Worm (Caenorhabditis elegans): ENCODE results near the gene srz-54.

The srz-54 gene

ce11 chrV:17013232-17013631 is 32.8 kb downstream of the srz-54 start, which contains the start of gene clec-241:
clec-241 (minus strand) TSS chrV:17013332.
- TF ChIP-seq nhr-237 (tag; optimal IDR thresholded peaks at IDR 0.05) (no peak), lin-32 (GFP tag; optimal IDR thresholded peaks at IDR 0.05) (no peak), drap-1 (GFP tag; optimal IDR thresholded peaks at IDR 0.05) (no peak), sem-2 (GFP tag; optimal IDR thresholded peaks at IDR 0.05) (no peak), ztf-11 (tag; optimal IDR thresholded peaks at IDR 0.05) (no peak)

ce11 chrV:17014050-17014449 is 33.6 kb downstream of the srz-54 start, which contains the start of gene clc-13:
clc-13 (plus strand) TSS chrV:17014408.
- no peak for TF ChIP-seq unc-62 (GFP tag; optimal IDR thresholded peaks at IDR 0.05)

ce11 chrV:17016787-17017186 is 36.3 kb downstream of the srz-54 start, which contains the start of gene srh-97:
srh-97 (plus strand) TSS chrV:17017087.
- TF ChIP-seq nhr-12 (tag; optimal IDR thresholded peaks at IDR 0.05) (no peak), sptf-1 (tag; optimal IDR thresholded peaks at IDR 0.05) (no peak), zip-8 (tag; optimal IDR thresholded peaks at IDR 0.05) (no peak), flh-1 (GFP tag; optimal IDR thresholded peaks at IDR 0.05) (no peak), ces-1 (GFP tag; optimal IDR thresholded peaks at IDR 0.05) (no peak), cnd-1 (tag; optimal IDR thresholded peaks at IDR 0.05) (no peak), sem-2 (GFP tag; optimal IDR thresholded peaks at IDR 0.05) (no peak)

ce11 chrV:17019690-17020089 is 39.2 kb downstream of the srz-54 start, which contains the start of gene F49H6.17:
F49H6.17 (plus strand) TSS chrV:17019990.
- TF ChIP-seq flh-1 (GFP tag; optimal IDR thresholded peaks at IDR 0.05) (no peak), sptf-1 (tag; optimal IDR thresholded peaks at IDR 0.05) (no peak), unc-39 (tag; optimal IDR thresholded peaks at IDR 0.05) (no peak), M03D4.4 (tag; optimal IDR thresholded peaks at IDR 0.05) (no peak), nhr-2 (tag; optimal IDR thresholded peaks at IDR 0.05) (no peak), ces-1 (GFP tag; optimal IDR thresholded peaks at IDR 0.05) (no peak), elt-1 (tag; optimal IDR thresholded peaks at IDR 0.05; ENCODE audit: borderline replicate concordance, insufficient read depth) (no peak), elt-3 (tag; optimal IDR thresholded peaks at IDR 0.05) (no peak), blmp-1 (tag; optimal IDR thresholded peaks at IDR 0.05) (no peak), drap-1 (GFP tag; optimal IDR thresholded peaks at IDR 0.05) (no peak), pha-4 (tag; optimal IDR thresholded peaks at IDR 0.05) (no peak), lin-13 (tag; optimal IDR thresholded peaks at IDR 0.05) (no peak), sem-2 (GFP tag; optimal IDR thresholded peaks at IDR 0.05) (no peak), nhr-28 (tag; optimal IDR thresholded peaks at IDR 0.05) (no peak), snpc-4 (tag; optimal IDR thresholded peaks at IDR 0.05) (no peak), cnd-1 (tag; optimal IDR thresholded peaks at IDR 0.05) (no peak), bed-3 (GFP tag; optimal IDR thresholded peaks at IDR 0.05) (no peak), nhr-237 (tag; optimal IDR thresholded peaks at IDR 0.05) (no peak)

- TF ChIP-seq lin-32 (GFP tag; optimal IDR thresholded peaks at IDR 0.05) (no peak), blmp-1 (tag; optimal IDR thresholded peaks at IDR 0.05) (no peak), sem-2 (GFP tag; optimal IDR thresholded peaks at IDR 0.05) (no peak), ztf-11 (tag; optimal IDR thresholded peaks at IDR 0.05) (no peak), snpc-4 (tag; optimal IDR thresholded peaks at IDR 0.05) (no peak), ceh-43 (GFP tag; optimal IDR thresholded peaks at IDR 0.05) (no peak), mep-1 (tag; optimal IDR thresholded peaks at IDR 0.05) (no peak), M03D4.4 (tag; optimal IDR thresholded peaks at IDR 0.05) (no peak), nhr-2 (tag; optimal IDR thresholded peaks at IDR 0.05) (no peak), cnd-1 (tag; optimal IDR thresholded peaks at IDR 0.05) (no peak), ceh-39 (tag; optimal IDR thresholded peaks at IDR 0.05) (no peak), elt-1 (tag; optimal IDR thresholded peaks at IDR 0.05; ENCODE audit: borderline replicate concordance, insufficient read depth) (no peak), mls-2 (tag; optimal IDR thresholded peaks at IDR 0.05) (no peak), mab-5 (tag; optimal IDR thresholded peaks at IDR 0.05) (no peak), pha-4 (tag; optimal IDR thresholded peaks at IDR 0.05) (no peak), elt-3 (tag; optimal IDR thresholded peaks at IDR 0.05) (no peak), tbx-8 (GFP tag; optimal IDR thresholded peaks at IDR 0.05) (no peak)
These were observed 40.9 kb downstream of the srz-54 start, which contains the start of gene F49H6.12 for ce11 chrV:17021361-17021760. F49H6.12 (minus strand) TSS chrV:17021461.

Measured in whole organism, mixed stage, embryonic.